Worm (Caenorhabditis elegans) whole organism, late embryonic: ENCODE data around the gene gpa-9.

Source experiments
- C08G9.2 ChIP-seq: sonication (generic microtip); optimal IDR thresholded peaks from 2 replicates; lab custom pipeline; 2016; ENCODE audit warnings: mild to moderate bottlenecking, missing genetic modification characterization, moderate library complexity, missing compliant biosample characterization
- C38D4.7 ChIP-seq: fragments of 200-800 bp; sonication (Bioruptor generic); optimal IDR thresholded peaks from 2 replicates; lab custom pipeline; 2018; ENCODE audit warnings: mild to moderate bottlenecking, missing genetic modification characterization, moderate library complexity, missing compliant biosample characterization
- K02D7.2 ChIP-seq: sonication (generic microtip); optimal IDR thresholded peaks from 2 replicates; lab custom pipeline; 2017; ENCODE audit warnings: mild to moderate bottlenecking, missing genetic modification characterization, missing compliant biosample characterization
- K09A11.1 ChIP-seq: sonication (generic microtip); optimal IDR thresholded peaks from 2 replicates; lab custom pipeline; 2017; ENCODE audit warnings: antibody characterized with exemption, mild to moderate bottlenecking, missing genetic modification characterization, missing compliant biosample characterization; ENCODE audit not compliant: insufficient read depth
- T23F11.4 ChIP-seq: fragments of 200-800 bp; sonication (Bioruptor generic); optimal IDR thresholded peaks from 2 replicates; lab custom pipeline; 2018; ENCODE audit warnings: mild to moderate bottlenecking, missing genetic modification characterization, missing compliant biosample characterization
- ama-1 ChIP-seq: fragments of 150-350 bp; optimal IDR thresholded peaks from 2 replicates; lab custom pipeline; 2014
- ceh-19 ChIP-seq: fragments of 200-800 bp; sonication (Bioruptor generic); optimal IDR thresholded peaks from 2 replicates; lab custom pipeline; 2018; ENCODE audit warnings: mild to moderate bottlenecking, missing genetic modification characterization, missing compliant biosample characterization
- ceh-2 ChIP-seq: sonication (generic microtip); optimal IDR thresholded peaks from 2 replicates; lab custom pipeline; 2016; ENCODE audit warnings: missing genotype, missing genetic modification characterization, missing compliant biosample characterization
- ceh-24 ChIP-seq: sonication (generic microtip); optimal IDR thresholded peaks from 2 replicates; lab custom pipeline; 2016; ENCODE audit warnings: mild to moderate bottlenecking, missing genetic modification characterization, missing compliant biosample characterization
- ceh-30 ChIP-seq: fragments of 150-350 bp; optimal IDR thresholded peaks from 2 replicates; lab custom pipeline; 2014; ENCODE audit warnings: missing biosample characterization, missing genetic modification characterization
- ceh-31 ChIP-seq: sonication (generic microtip); optimal IDR thresholded peaks from 2 replicates; lab custom pipeline; 2016; ENCODE audit warnings: missing genetic modification characterization, missing compliant biosample characterization
- ceh-34 ChIP-seq: sonication (generic microtip); optimal IDR thresholded peaks from 2 replicates; lab custom pipeline; 2016; ENCODE audit warnings: mild to moderate bottlenecking, missing genetic modification characterization, missing compliant biosample characterization
- che-1 ChIP-seq: sonication (generic microtip); optimal IDR thresholded peaks from 2 replicates; lab custom pipeline; 2016; ENCODE audit warnings: mild to moderate bottlenecking, missing genetic modification characterization, missing compliant biosample characterization
- dmd-4 ChIP-seq: sonication (generic microtip); optimal IDR thresholded peaks from 2 replicates; lab custom pipeline; 2016; ENCODE audit warnings: borderline replicate concordance, missing genetic modification characterization, missing compliant biosample characterization
- elt-4 ChIP-seq: sonication (generic microtip); optimal IDR thresholded peaks from 2 replicates; lab custom pipeline; 2016; ENCODE audit warnings: missing genetic modification characterization, missing compliant biosample characterization
- ets-4 ChIP-seq: sonication (generic microtip); optimal IDR thresholded peaks from 2 replicates; lab custom pipeline; 2016; ENCODE audit warnings: missing genetic modification characterization, missing compliant biosample characterization
- eyg-1 ChIP-seq: sonication (generic microtip); optimal IDR thresholded peaks from 2 replicates; lab custom pipeline; 2016; ENCODE audit warnings: missing genotype, missing genetic modification characterization, missing compliant biosample characterization
- fax-1 ChIP-seq: sonication (generic microtip); optimal IDR thresholded peaks from 2 replicates; lab custom pipeline; 2016; ENCODE audit warnings: missing genotype, missing genetic modification characterization, missing compliant biosample characterization
- fkh-10 ChIP-seq: fragments of 150-350 bp; optimal IDR thresholded peaks from 2 replicates; lab custom pipeline; 2014; ENCODE audit warnings: missing biosample characterization, missing genetic modification reagents, missing genetic modification characterization
- fkh-6 ChIP-seq: sonication (generic microtip); optimal IDR thresholded peaks from 2 replicates; lab custom pipeline; 2016; ENCODE audit warnings: missing genetic modification characterization, missing compliant biosample characterization
- hlh-15 ChIP-seq: sonication (generic microtip); optimal IDR thresholded peaks from 2 replicates; lab custom pipeline; 2016; ENCODE audit warnings: missing genetic modification characterization, missing compliant biosample characterization
- hlh-30 ChIP-seq: sonication (generic microtip); optimal IDR thresholded peaks from 2 replicates; lab custom pipeline; 2017; ENCODE audit warnings: antibody characterized with exemption, missing genetic modification characterization, missing compliant biosample characterization; ENCODE audit not compliant: insufficient read depth
- hlh-8 ChIP-seq: sonication (generic microtip); optimal IDR thresholded peaks from 2 replicates; lab custom pipeline; 2016; ENCODE audit warnings: missing genotype, missing genetic modification characterization, missing compliant biosample characterization
- lim-6 ChIP-seq: sonication (generic microtip); optimal IDR thresholded peaks from 2 replicates; lab custom pipeline; 2016; ENCODE audit warnings: missing genetic modification characterization, missing compliant biosample characterization
- lin-11 ChIP-seq: fragments of 200-800 bp; sonication (Bioruptor generic); optimal IDR thresholded peaks from 2 replicates; lab custom pipeline; 2018; ENCODE audit warnings: mild to moderate bottlenecking, missing genetic modification characterization, missing compliant biosample characterization
- madf-2 ChIP-seq: sonication (generic microtip); optimal IDR thresholded peaks from 2 replicates; lab custom pipeline; 2017; ENCODE audit warnings: missing genetic modification characterization, missing compliant biosample characterization
- nfya-1 ChIP-seq: sonication (generic microtip); optimal IDR thresholded peaks from 2 replicates; lab custom pipeline; 2017; ENCODE audit warnings: missing genetic modification characterization, mild to moderate bottlenecking, missing compliant biosample characterization, antibody characterized with exemption, moderate library complexity
- nhr-11 ChIP-seq: fragments of 150-350 bp; optimal IDR thresholded peaks from 2 replicates; lab custom pipeline; 2014; ENCODE audit warnings: missing biosample characterization, missing genetic modification characterization
- npax-4 ChIP-seq: sonication (generic microtip); optimal IDR thresholded peaks from 2 replicates; lab custom pipeline; 2016; ENCODE audit warnings: missing genetic modification characterization, missing compliant biosample characterization
- pax-1 ChIP-seq: fragments of 150-350 bp; optimal IDR thresholded peaks from 2 replicates; lab custom pipeline; 2014; ENCODE audit warnings: missing biosample characterization, missing genetic modification characterization
- pha-2 ChIP-seq: sonication (generic microtip); optimal IDR thresholded peaks from 2 replicates; lab custom pipeline; 2017; ENCODE audit warnings: mild to moderate bottlenecking, missing genetic modification characterization, missing compliant biosample characterization
- pha-4 ChIP-seq: fragments of 150-350 bp; optimal IDR thresholded peaks from 2 replicates; lab custom pipeline; 2018; ENCODE audit warnings: missing biosample characterization, missing genetic modification reagents, missing genetic modification characterization
- pqm-1 ChIP-seq: sonication (generic microtip); optimal IDR thresholded peaks from 2 replicates; lab custom pipeline; 2016; ENCODE audit warnings: missing genetic modification characterization, missing compliant biosample characterization
- pros-1 ChIP-seq: fragments of 150-350 bp; optimal IDR thresholded peaks from 2 replicates; lab custom pipeline; 2014; ENCODE audit warnings: missing biosample characterization, missing genetic modification reagents, missing genetic modification characterization
- ref-2 ChIP-seq: sonication (generic microtip); optimal IDR thresholded peaks from 2 replicates; lab custom pipeline; 2016; ENCODE audit warnings: missing genetic modification characterization, missing compliant biosample characterization
- rnt-1 ChIP-seq: sonication (generic microtip); optimal IDR thresholded peaks from 2 replicates; lab custom pipeline; 2016; ENCODE audit warnings: missing genetic modification characterization, missing compliant biosample characterization
- sdc-2 ChIP-seq: sonication (generic microtip); optimal IDR thresholded peaks from 2 replicates; lab custom pipeline; 2016; ENCODE audit warnings: missing genotype, missing genetic modification characterization, missing compliant biosample characterization
- sox-4 ChIP-seq: sonication (generic microtip); optimal IDR thresholded peaks from 2 replicates; lab custom pipeline; 2017; ENCODE audit warnings: mild to moderate bottlenecking, missing genetic modification characterization, inconsistent platforms, missing compliant biosample characterization
- tbx-2 ChIP-seq: sonication (generic microtip); optimal IDR thresholded peaks from 2 replicates; lab custom pipeline; 2016; ENCODE audit warnings: missing genetic modification characterization, missing compliant biosample characterization
- unc-42 ChIP-seq: sonication (generic microtip); optimal IDR thresholded peaks from 2 replicates; lab custom pipeline; 2016; ENCODE audit warnings: missing genotype, missing genetic modification characterization, missing compliant biosample characterization
- unc-55 ChIP-seq: sonication (generic microtip); optimal IDR thresholded peaks from 2 replicates; lab custom pipeline; 2017; ENCODE audit warnings: missing biosample characterization, missing genetic modification reagents, missing genetic modification characterization
- unc-86 ChIP-seq: sonication (generic microtip); optimal IDR thresholded peaks from 2 replicates; lab custom pipeline; 2016; ENCODE audit warnings: missing genetic modification characterization, missing compliant biosample characterization
- ztf-16 ChIP-seq: sonication (generic microtip); optimal IDR thresholded peaks from 2 replicates; lab custom pipeline; 2017; ENCODE audit warnings: missing genetic modification characterization, missing compliant biosample characterization

The gpa-9 gene

ce11 chrV:12660280-12660818 lies 11.2 kb upstream of the gpa-9 start, which contains the start of gene his-74:
TSS of gene his-74 (minus strand) at chrV:12660330.
- no peak for TF ChIP-seq eyg-1 (tag; lab: Kevin White, UChicago)
- TF ChIP-seq sdc-2 (tag; lab: Kevin White, UChicago): no peak
- TF ChIP-seq, all 69 proteins: peak for 0

- TF ChIP-seq unc-55 (GFP tag; lab: Kevin White, UChicago) (no peak), unc-42 (tag; lab: Kevin White, UChicago) (peak; percentile 83), sox-4 (tag; lab: Kevin White, UChicago) (no peak), ztf-16 (tag; lab: Kevin White, UChicago) (peak; percentile 4), C38D4.7 (GFP tag; lab: Kevin White, UChicago) (no peak), ref-2 (no peak), ceh-19 (GFP tag; lab: Kevin White, UChicago) (no peak), fkh-6 (tag; lab: Kevin White, UChicago) (no peak), ceh-31 (tag; lab: Kevin White, UChicago) (peak; percentile 14), hlh-30 (tag; lab: Kevin White, UChicago) (peak; percentile 37), hlh-8 (tag; lab: Kevin White, UChicago) (no peak), tbx-2 (tag; lab: Kevin White, UChicago) (no peak)
Observed at ce11 chrV:12659426-12659825, 10.3 kb upstream of the gpa-9 start, which contains the start of gene ccch-3. TSS of gene ccch-3 (minus strand) at chrV:12659687.

- no peak for TF ChIP-seq dmd-4 (tag; lab: Kevin White, UChicago)
- TF ChIP-seq npax-4: no peak
- no peak for TF ChIP-seq elt-4 (tag; lab: Kevin White, UChicago)
- TF ChIP-seq lim-6 (tag; lab: Kevin White, UChicago): no peak
- TF ChIP-seq nhr-11: no peak
- no peak for TF ChIP-seq che-1 (tag; lab: Kevin White, UChicago)
- no peak for TF ChIP-seq pros-1
- TF ChIP-seq hlh-30 (tag; lab: Kevin White, UChicago): no peak
- TF ChIP-seq K09A11.1 (tag; lab: Kevin White, UChicago): no peak
- TF ChIP-seq rnt-1 (tag; lab: Kevin White, UChicago): no peak
- TF ChIP-seq sdc-2 (tag; lab: Kevin White, UChicago): no peak
Observed at ce11 chrV:12658142-12658541, 9.0 kb upstream of the gpa-9 start, which contains the start of gene W05B10.6. TSS of gene W05B10.6 (minus strand) at chrV:12658242.

ce11 chrV:12649636-12650035 lies 523 bp upstream of the gpa-9 start, which contains the start of gene lin-25:
TSS of gene lin-25 (plus strand) at chrV:12649925.
- no peak for TF ChIP-seq fkh-10 (GFP tag; lab: Kevin White, UChicago)
- no peak for TF ChIP-seq rnt-1 (tag; lab: Kevin White, UChicago)
- no peak for TF ChIP-seq pax-1 (tag; lab: Kevin White, UChicago)
- TF ChIP-seq unc-86 (tag; lab: Kevin White, UChicago): no peak
- no peak for TF ChIP-seq K02D7.2 (tag; lab: Kevin White, UChicago)
- no peak for TF ChIP-seq fax-1 (tag; lab: Kevin White, UChicago)
- TF ChIP-seq ama-1 (lab: Kevin White, UChicago): no peak
- TF ChIP-seq pha-4 (tag; lab: Kevin White, UChicago): no peak
- no peak for TF ChIP-seq pha-2 (tag; lab: Kevin White, UChicago)
- TF ChIP-seq C08G9.2 (tag; lab: Kevin White, UChicago): no peak
- TF ChIP-seq lin-11: no peak
- TF ChIP-seq ceh-31 (tag; lab: Kevin White, UChicago): peak; percentile 67
- peak; percentile 57 for TF ChIP-seq ceh-2 (tag; lab: Kevin White, UChicago)
- TF ChIP-seq elt-4 (tag; lab: Kevin White, UChicago): no peak
- no peak for TF ChIP-seq ceh-34
- TF ChIP-seq ceh-30 (tag; lab: Kevin White, UChicago): no peak
- TF ChIP-seq pqm-1 (tag; lab: Kevin White, UChicago): no peak
- no peak for TF ChIP-seq ref-2
- no peak for TF ChIP-seq T23F11.4
- peak; percentile 41 for TF ChIP-seq ets-4 (tag; lab: Kevin White, UChicago)
- no peak for TF ChIP-seq hlh-15 (tag; lab: Kevin White, UChicago)
- TF ChIP-seq unc-42 (tag; lab: Kevin White, UChicago): peak; percentile 50
- TF ChIP-seq madf-2 (tag; lab: Kevin White, UChicago): no peak
- TF ChIP-seq nfya-1 (tag; lab: Kevin White, UChicago): peak; percentile 6
- TF ChIP-seq tbx-2 (tag; lab: Kevin White, UChicago): peak; percentile 43
- no peak for TF ChIP-seq ceh-24
- no peak for TF ChIP-seq pros-1
- no peak for TF ChIP-seq K09A11.1 (tag; lab: Kevin White, UChicago)
